Worm (Caenorhabditis elegans) whole organism, late embryonic: Measurements from ENCODE around the gene skr-3.

ENCODE experiments used
- C38D4.7 ChIP-seq: fragments of 200-800 bp; sonication (Bioruptor generic); optimal IDR thresholded peaks from 2 replicates; lab custom pipeline; 2018; ENCODE audit warnings: mild to moderate bottlenecking, missing genetic modification characterization, moderate library complexity, missing compliant biosample characterization
- F13H6.1 ChIP-seq: sonication (generic microtip); optimal IDR thresholded peaks from 2 replicates; lab custom pipeline; 2016; ENCODE audit warnings: missing genetic modification characterization, missing compliant biosample characterization
- K02D7.2 ChIP-seq: sonication (generic microtip); optimal IDR thresholded peaks from 2 replicates; lab custom pipeline; 2017; ENCODE audit warnings: mild to moderate bottlenecking, missing genetic modification characterization, missing compliant biosample characterization
- K09A11.1 ChIP-seq: sonication (generic microtip); optimal IDR thresholded peaks from 2 replicates; lab custom pipeline; 2017; ENCODE audit warnings: antibody characterized with exemption, mild to moderate bottlenecking, missing genetic modification characterization, missing compliant biosample characterization; ENCODE audit not compliant: insufficient read depth
- Y22D7AL.16 ChIP-seq: sonication (generic microtip); optimal IDR thresholded peaks from 2 replicates; lab custom pipeline; 2016; ENCODE audit warnings: missing genetic modification characterization, missing compliant biosample characterization
- ama-1 ChIP-seq: fragments of 150-350 bp; optimal IDR thresholded peaks from 2 replicates; lab custom pipeline; 2014
- ceh-19 ChIP-seq: fragments of 200-800 bp; sonication (Bioruptor generic); optimal IDR thresholded peaks from 2 replicates; lab custom pipeline; 2018; ENCODE audit warnings: mild to moderate bottlenecking, missing genetic modification characterization, missing compliant biosample characterization
- ceh-2 ChIP-seq: sonication (generic microtip); optimal IDR thresholded peaks from 2 replicates; lab custom pipeline; 2016; ENCODE audit warnings: missing genotype, missing genetic modification characterization, missing compliant biosample characterization
- ceh-22 ChIP-seq: sonication (generic microtip); optimal IDR thresholded peaks from 2 replicates; lab custom pipeline; 2017; ENCODE audit warnings: missing biosample characterization, missing genetic modification characterization
- ceh-30 ChIP-seq: fragments of 150-350 bp; optimal IDR thresholded peaks from 2 replicates; lab custom pipeline; 2014; ENCODE audit warnings: missing biosample characterization, missing genetic modification characterization
- ceh-31 ChIP-seq: sonication (generic microtip); optimal IDR thresholded peaks from 2 replicates; lab custom pipeline; 2016; ENCODE audit warnings: missing genetic modification characterization, missing compliant biosample characterization
- ceh-9 ChIP-seq: sonication (generic microtip); optimal IDR thresholded peaks from 2 replicates; lab custom pipeline; 2016; ENCODE audit warnings: mild to moderate bottlenecking, missing genetic modification characterization, inconsistent platforms, missing compliant biosample characterization
- dve-1 ChIP-seq: sonication (generic microtip); optimal IDR thresholded peaks from 2 replicates; lab custom pipeline; 2017; ENCODE audit warnings: antibody characterized with exemption, mild to moderate bottlenecking, missing genetic modification characterization, missing compliant biosample characterization
- elt-4 ChIP-seq: sonication (generic microtip); optimal IDR thresholded peaks from 2 replicates; lab custom pipeline; 2016; ENCODE audit warnings: missing genetic modification characterization, missing compliant biosample characterization
- ets-4 ChIP-seq: sonication (generic microtip); optimal IDR thresholded peaks from 2 replicates; lab custom pipeline; 2016; ENCODE audit warnings: missing genetic modification characterization, missing compliant biosample characterization
- fax-1 ChIP-seq: sonication (generic microtip); optimal IDR thresholded peaks from 2 replicates; lab custom pipeline; 2016; ENCODE audit warnings: missing genotype, missing genetic modification characterization, missing compliant biosample characterization
- fkh-6 ChIP-seq: sonication (generic microtip); optimal IDR thresholded peaks from 2 replicates; lab custom pipeline; 2016; ENCODE audit warnings: missing genetic modification characterization, missing compliant biosample characterization
- gmeb-2 ChIP-seq: sonication (generic microtip); optimal IDR thresholded peaks from 2 replicates; lab custom pipeline; 2016; ENCODE audit warnings: missing genetic modification characterization, inconsistent platforms, missing compliant biosample characterization
- hlh-13 ChIP-seq: fragments of 200-800 bp; sonication (Bioruptor generic); optimal IDR thresholded peaks from 2 replicates; lab custom pipeline; 2018; ENCODE audit warnings: mild to moderate bottlenecking, missing genetic modification characterization, missing compliant biosample characterization
- hlh-15 ChIP-seq: sonication (generic microtip); optimal IDR thresholded peaks from 2 replicates; lab custom pipeline; 2016; ENCODE audit warnings: missing genetic modification characterization, missing compliant biosample characterization
- hlh-30 ChIP-seq: sonication (generic microtip); optimal IDR thresholded peaks from 2 replicates; lab custom pipeline; 2017; ENCODE audit warnings: antibody characterized with exemption, missing genetic modification characterization, missing compliant biosample characterization; ENCODE audit not compliant: insufficient read depth
- lim-6 ChIP-seq: sonication (generic microtip); optimal IDR thresholded peaks from 2 replicates; lab custom pipeline; 2016; ENCODE audit warnings: missing genetic modification characterization, missing compliant biosample characterization
- lin-11 ChIP-seq: fragments of 200-800 bp; sonication (Bioruptor generic); optimal IDR thresholded peaks from 2 replicates; lab custom pipeline; 2018; ENCODE audit warnings: mild to moderate bottlenecking, missing genetic modification characterization, missing compliant biosample characterization
- madf-2 ChIP-seq: sonication (generic microtip); optimal IDR thresholded peaks from 2 replicates; lab custom pipeline; 2017; ENCODE audit warnings: missing genetic modification characterization, missing compliant biosample characterization
- mec-3 ChIP-seq: sonication (generic microtip); optimal IDR thresholded peaks from 2 replicates; lab custom pipeline; 2016; ENCODE audit warnings: borderline replicate concordance, missing genetic modification characterization, missing compliant biosample characterization
- nfya-1 ChIP-seq: sonication (generic microtip); optimal IDR thresholded peaks from 2 replicates; lab custom pipeline; 2017; ENCODE audit warnings: missing genetic modification characterization, mild to moderate bottlenecking, missing compliant biosample characterization, antibody characterized with exemption, moderate library complexity
- nhr-232 ChIP-seq: sonication (generic microtip); optimal IDR thresholded peaks from 2 replicates; lab custom pipeline; 2016; ENCODE audit warnings: missing genetic modification characterization, missing compliant biosample characterization
- odd-2 ChIP-seq: sonication (generic microtip); optimal IDR thresholded peaks from 2 replicates; lab custom pipeline; 2017; ENCODE audit warnings: antibody characterized with exemption, mild to moderate bottlenecking, missing genetic modification characterization, missing compliant biosample characterization
- pag-3 ChIP-seq: sonication (generic microtip); optimal IDR thresholded peaks from 2 replicates; lab custom pipeline; 2016; ENCODE audit warnings: missing compliant biosample characterization, missing genetic modification characterization, borderline replicate concordance
- pqm-1 ChIP-seq: sonication (generic microtip); optimal IDR thresholded peaks from 2 replicates; lab custom pipeline; 2016; ENCODE audit warnings: missing genetic modification characterization, missing compliant biosample characterization
- rnt-1 ChIP-seq: sonication (generic microtip); optimal IDR thresholded peaks from 2 replicates; lab custom pipeline; 2016; ENCODE audit warnings: missing genetic modification characterization, missing compliant biosample characterization
- sdc-2 ChIP-seq: sonication (generic microtip); optimal IDR thresholded peaks from 2 replicates; lab custom pipeline; 2016; ENCODE audit warnings: missing genotype, missing genetic modification characterization, missing compliant biosample characterization
- sox-4 ChIP-seq: sonication (generic microtip); optimal IDR thresholded peaks from 2 replicates; lab custom pipeline; 2017; ENCODE audit warnings: mild to moderate bottlenecking, missing genetic modification characterization, inconsistent platforms, missing compliant biosample characterization
- tbx-2 ChIP-seq: sonication (generic microtip); optimal IDR thresholded peaks from 2 replicates; lab custom pipeline; 2016; ENCODE audit warnings: missing genetic modification characterization, missing compliant biosample characterization
- tbx-7 ChIP-seq: sonication (generic microtip); optimal IDR thresholded peaks from 2 replicates; lab custom pipeline; 2016; ENCODE audit warnings: missing genotype, missing genetic modification characterization, missing compliant biosample characterization
- ttx-3 ChIP-seq: sonication (generic microtip); optimal IDR thresholded peaks from 2 replicates; lab custom pipeline; 2016; ENCODE audit warnings: missing genetic modification reagents, missing genetic modification characterization, missing compliant biosample characterization
- unc-42 ChIP-seq: sonication (generic microtip); optimal IDR thresholded peaks from 2 replicates; lab custom pipeline; 2016; ENCODE audit warnings: missing genotype, missing genetic modification characterization, missing compliant biosample characterization
- unc-55 ChIP-seq: sonication (generic microtip); optimal IDR thresholded peaks from 2 replicates; lab custom pipeline; 2017; ENCODE audit warnings: missing biosample characterization, missing genetic modification reagents, missing genetic modification characterization
- unc-86 ChIP-seq: sonication (generic microtip); optimal IDR thresholded peaks from 2 replicates; lab custom pipeline; 2016; ENCODE audit warnings: missing genetic modification characterization, missing compliant biosample characterization
- zip-5 ChIP-seq: sonication (generic microtip); optimal IDR thresholded peaks from 2 replicates; lab custom pipeline; 2016; ENCODE audit warnings: missing genetic modification characterization, missing compliant biosample characterization
- ztf-16 ChIP-seq: sonication (generic microtip); optimal IDR thresholded peaks from 2 replicates; lab custom pipeline; 2017; ENCODE audit warnings: missing genetic modification characterization, missing compliant biosample characterization

Gene skr-3

ce11 chrV:16120499-16120898 lies 385 bp upstream of the skr-3 start:
- TF ChIP-seq hlh-30 (tag; lab: Kevin White, UChicago) (no peak), ama-1 (lab: Kevin White, UChicago) (no peak), K09A11.1 (tag; lab: Kevin White, UChicago) (no peak), dve-1 (tag; lab: Kevin White, UChicago) (no peak), nfya-1 (tag; lab: Kevin White, UChicago) (no peak), rnt-1 (no peak), C38D4.7 (GFP tag; lab: Kevin White, UChicago) (no peak), ztf-16 (tag; lab: Kevin White, UChicago) (no peak), ceh-22 (tag; lab: Kevin White, UChicago) (no peak), mec-3 (tag; lab: Kevin White, UChicago) (no peak), madf-2 (tag; lab: Kevin White, UChicago) (no peak), ceh-2 (tag; lab: Kevin White, UChicago) (no peak), pag-3 (no peak), unc-55 (GFP tag; lab: Kevin White, UChicago) (no peak)

ce11 chrV:16121451-16121850 lies 567 bp downstream of the skr-3 start:
- TF ChIP-seq ttx-3 (tag; lab: Kevin White, UChicago) (no peak), lim-6 (tag; lab: Kevin White, UChicago) (no peak), F13H6.1 (no peak)

- TF ChIP-seq nhr-232 (tag; lab: Kevin White, UChicago) (no peak), gmeb-2 (tag; lab: Kevin White, UChicago) (no peak), ceh-9 (tag; lab: Kevin White, UChicago) (no peak), lim-6 (tag; lab: Kevin White, UChicago) (no peak), nfya-1 (tag; lab: Kevin White, UChicago) (no peak), fax-1 (tag; lab: Kevin White, UChicago) (no peak), K02D7.2 (tag; lab: Kevin White, UChicago) (no peak), tbx-7 (tag; lab: Kevin White, UChicago) (no peak), unc-42 (tag; lab: Kevin White, UChicago) (no peak), ceh-19 (GFP tag; lab: Kevin White, UChicago) (no peak)
Observed at ce11 chrV:16124739-16125138, 3.9 kb downstream of the skr-3 start, which contains the start of gene nhr-111. TSS of gene nhr-111 (minus strand) at chrV:16124839.

ce11 chrV:16127401-16127800 lies 6.5 kb downstream of the skr-3 start, which contains the start of gene fbxa-143:
TSS of gene fbxa-143 (minus strand) at chrV:16127501.
- TF ChIP-seq ceh-30 (no peak), unc-86 (tag; lab: Kevin White, UChicago) (no peak), ceh-9 (tag; lab: Kevin White, UChicago) (no peak), sox-4 (no peak), hlh-13 (no peak), Y22D7AL.16 (no peak), lim-6 (tag; lab: Kevin White, UChicago) (no peak), tbx-2 (no peak), zip-5 (no peak), gmeb-2 (tag; lab: Kevin White, UChicago) (no peak)

ce11 chrV:16129116-16129515 lies 8.2 kb downstream of the skr-3 start:
- TF ChIP-seq ets-4 (tag; lab: Kevin White, UChicago) (no peak), pqm-1 (tag; lab: Kevin White, UChicago) (no peak), ceh-31 (tag; lab: Kevin White, UChicago) (no peak), odd-2 (tag; lab: Kevin White, UChicago) (no peak), K02D7.2 (tag; lab: Kevin White, UChicago) (no peak), hlh-15 (tag; lab: Kevin White, UChicago) (no peak), elt-4 (tag; lab: Kevin White, UChicago) (no peak), ttx-3 (tag; lab: Kevin White, UChicago) (no peak), Y22D7AL.16 (no peak), nhr-232 (tag; lab: Kevin White, UChicago) (no peak), fkh-6 (tag; lab: Kevin White, UChicago) (no peak), lin-11 (tag; lab: Kevin White, UChicago) (no peak), unc-42 (tag; lab: Kevin White, UChicago) (no peak), sdc-2 (no peak), ceh-19 (GFP tag; lab: Kevin White, UChicago) (no peak)
